Worm (Caenorhabditis elegans): Measurements from ENCODE around the gene Y73C8C.4.

Gene Y73C8C.4

ce11 chrV:3088768-3089167 is 13.2 kb downstream of the Y73C8C.4 start, which contains the start of gene acs-21:
TSS of gene acs-21 (plus strand) at chrV:3089068.
- TF ChIP-seq ceh-13 (GFP tag; optimal IDR thresholded peaks at IDR 0.05) (no peak), sea-1 (GFP tag; conservative IDR thresholded peaks at IDR 0.05) (no peak), B0310.2 (tag; optimal IDR thresholded peaks at IDR 0.05) (no peak), scrt-1 (GFP tag; IDR thresholded peaks at IDR 0.05) (no peak)

ce11 chrV:3086260-3086659 is 15.7 kb downstream of the Y73C8C.4 start, which contains the start of gene srt-8:
TSS of gene srt-8 (plus strand) at chrV:3086560.
- TF ChIP-seq F13C5.2 (tag; optimal IDR thresholded peaks at IDR 0.05) (no peak), scrt-1 (GFP tag; IDR thresholded peaks at IDR 0.05) (no peak), hmg-4 (GFP tag; optimal IDR thresholded peaks at IDR 0.05) (no peak), hmbx-1 (tag; optimal IDR thresholded peaks at IDR 0.05) (no peak), B0310.2 (tag; optimal IDR thresholded peaks at IDR 0.05) (no peak), ceh-13 (GFP tag; optimal IDR thresholded peaks at IDR 0.05) (no peak), tra-4 (tag; optimal IDR thresholded peaks at IDR 0.05) (no peak), flt-1 (GFP tag; IDR thresholded peaks at IDR 0.05) (no peak), hnd-1 (tag; optimal IDR thresholded peaks at IDR 0.05) (no peak), ceh-36 (tag; optimal IDR thresholded peaks at IDR 0.05) (no peak), sea-1 (GFP tag; conservative IDR thresholded peaks at IDR 0.05) (no peak), tbx-11 (GFP tag; IDR thresholded peaks at IDR 0.05) (no peak), tbx-37 (GFP tag; conservative IDR thresholded peaks at IDR 0.05) (no peak), ets-7 (tag; optimal IDR thresholded peaks at IDR 0.05) (no peak), aly-1 (tag; optimal IDR thresholded peaks at IDR 0.05) (no peak), pes-1 (GFP tag; IDR thresholded peaks at IDR 0.05) (no peak), ama-1 (optimal IDR thresholded peaks at IDR 0.05) (no peak)

- TF ChIP-seq sea-1 (GFP tag; conservative IDR thresholded peaks at IDR 0.05) (no peak), F13C5.2 (tag; optimal IDR thresholded peaks at IDR 0.05) (no peak), tra-4 (tag; optimal IDR thresholded peaks at IDR 0.05) (no peak), ceh-36 (tag; optimal IDR thresholded peaks at IDR 0.05) (no peak), ets-7 (tag; optimal IDR thresholded peaks at IDR 0.05) (no peak), B0310.2 (tag; optimal IDR thresholded peaks at IDR 0.05) (no peak), flt-1 (GFP tag; IDR thresholded peaks at IDR 0.05) (no peak), scrt-1 (GFP tag; IDR thresholded peaks at IDR 0.05) (no peak), ama-1 (optimal IDR thresholded peaks at IDR 0.05) (no peak), aly-1 (tag; optimal IDR thresholded peaks at IDR 0.05) (no peak), tbx-11 (GFP tag; IDR thresholded peaks at IDR 0.05) (no peak), ceh-13 (GFP tag; optimal IDR thresholded peaks at IDR 0.05) (no peak), hmg-4 (GFP tag; optimal IDR thresholded peaks at IDR 0.05) (no peak), hmbx-1 (tag; optimal IDR thresholded peaks at IDR 0.05) (no peak), hnd-1 (tag; optimal IDR thresholded peaks at IDR 0.05) (no peak)
These were observed 20.5 kb downstream of the Y73C8C.4 start, which contains the start of gene srt-7 for ce11 chrV:3081471-3081870. TSS of gene srt-7 (plus strand) at chrV:3081771.

ce11 chrV:3080792-3081191 is 21.2 kb downstream of the Y73C8C.4 start, which contains the start of gene srt-5:
TSS of gene srt-5 (minus strand) at chrV:3080892.
- TF ChIP-seq B0310.2 (tag; optimal IDR thresholded peaks at IDR 0.05) (no peak), tra-4 (tag; optimal IDR thresholded peaks at IDR 0.05) (no peak), tbx-37 (GFP tag; conservative IDR thresholded peaks at IDR 0.05) (no peak), ama-1 (optimal IDR thresholded peaks at IDR 0.05) (no peak), sea-1 (GFP tag; conservative IDR thresholded peaks at IDR 0.05) (no peak), flt-1 (GFP tag; IDR thresholded peaks at IDR 0.05) (no peak), hnd-1 (tag; optimal IDR thresholded peaks at IDR 0.05) (no peak), F13C5.2 (tag; optimal IDR thresholded peaks at IDR 0.05) (no peak), pes-1 (GFP tag; IDR thresholded peaks at IDR 0.05) (no peak), ets-7 (tag; optimal IDR thresholded peaks at IDR 0.05) (no peak), hmg-4 (GFP tag; optimal IDR thresholded peaks at IDR 0.05) (no peak), scrt-1 (GFP tag; IDR thresholded peaks at IDR 0.05) (no peak), hmbx-1 (tag; optimal IDR thresholded peaks at IDR 0.05) (no peak), aly-1 (tag; optimal IDR thresholded peaks at IDR 0.05) (no peak), tbx-11 (GFP tag; IDR thresholded peaks at IDR 0.05) (no peak)

- TF ChIP-seq scrt-1 (GFP tag; IDR thresholded peaks at IDR 0.05) (no peak), sea-1 (GFP tag; conservative IDR thresholded peaks at IDR 0.05) (no peak), ama-1 (optimal IDR thresholded peaks at IDR 0.05) (no peak), hmg-4 (GFP tag; optimal IDR thresholded peaks at IDR 0.05) (no peak), aly-1 (tag; optimal IDR thresholded peaks at IDR 0.05) (no peak), ceh-36 (tag; optimal IDR thresholded peaks at IDR 0.05) (no peak), tbx-37 (GFP tag; conservative IDR thresholded peaks at IDR 0.05) (no peak), hmbx-1 (tag; optimal IDR thresholded peaks at IDR 0.05) (no peak), hnd-1 (tag; optimal IDR thresholded peaks at IDR 0.05) (no peak), ets-7 (tag; optimal IDR thresholded peaks at IDR 0.05) (no peak), B0310.2 (tag; optimal IDR thresholded peaks at IDR 0.05) (no peak), tbx-11 (GFP tag; IDR thresholded peaks at IDR 0.05) (no peak), F13C5.2 (tag; optimal IDR thresholded peaks at IDR 0.05) (no peak), pes-1 (GFP tag; IDR thresholded peaks at IDR 0.05) (no peak)
These were observed 30.4 kb downstream of the Y73C8C.4 start, which contains the start of gene C50H11.13 for ce11 chrV:3071548-3071947. TSS of gene C50H11.13 (minus strand) at chrV:3071648.

- TF ChIP-seq hmg-4 (GFP tag; optimal IDR thresholded peaks at IDR 0.05) (no peak), tra-4 (tag; optimal IDR thresholded peaks at IDR 0.05) (no peak), ets-7 (tag; optimal IDR thresholded peaks at IDR 0.05) (no peak), tbx-11 (GFP tag; IDR thresholded peaks at IDR 0.05) (no peak), flt-1 (GFP tag; IDR thresholded peaks at IDR 0.05) (no peak), pes-1 (GFP tag; IDR thresholded peaks at IDR 0.05) (no peak), scrt-1 (GFP tag; IDR thresholded peaks at IDR 0.05) (no peak), ama-1 (optimal IDR thresholded peaks at IDR 0.05) (no peak), hnd-1 (tag; optimal IDR thresholded peaks at IDR 0.05) (no peak), hmbx-1 (tag; optimal IDR thresholded peaks at IDR 0.05) (no peak), F13C5.2 (tag; optimal IDR thresholded peaks at IDR 0.05) (no peak), ceh-36 (tag; optimal IDR thresholded peaks at IDR 0.05) (no peak), ceh-13 (GFP tag; optimal IDR thresholded peaks at IDR 0.05) (no peak), aly-1 (tag; optimal IDR thresholded peaks at IDR 0.05) (no peak), tbx-37 (GFP tag; conservative IDR thresholded peaks at IDR 0.05) (no peak), B0310.2 (tag; optimal IDR thresholded peaks at IDR 0.05) (no peak)
These were observed 32.8 kb downstream of the Y73C8C.4 start, which contains the start of gene str-40 for ce11 chrV:3069101-3069500. TSS of gene str-40 (minus strand) at chrV:3069201.

- no peak for TF ChIP-seq ets-7 (tag; optimal IDR thresholded peaks at IDR 0.05)
- TF ChIP-seq tra-4 (tag; optimal IDR thresholded peaks at IDR 0.05), result no peak
- TF ChIP-seq tbx-37 (GFP tag; conservative IDR thresholded peaks at IDR 0.05), result no peak
- TF ChIP-seq hnd-1 (tag; optimal IDR thresholded peaks at IDR 0.05), result no peak
- TF ChIP-seq B0310.2 (tag; optimal IDR thresholded peaks at IDR 0.05), result no peak
- no peak for TF ChIP-seq tbx-11 (GFP tag; IDR thresholded peaks at IDR 0.05)
- no peak for TF ChIP-seq ceh-13 (GFP tag; optimal IDR thresholded peaks at IDR 0.05)
- TF ChIP-seq hmbx-1 (tag; optimal IDR thresholded peaks at IDR 0.05), result no peak
- TF ChIP-seq ceh-36 (tag; optimal IDR thresholded peaks at IDR 0.05), result no peak
- TF ChIP-seq sea-1 (GFP tag; conservative IDR thresholded peaks at IDR 0.05), result no peak
- no peak for TF ChIP-seq hmg-4 (GFP tag; optimal IDR thresholded peaks at IDR 0.05)
- no peak for TF ChIP-seq ama-1 (optimal IDR thresholded peaks at IDR 0.05)
- TF ChIP-seq flt-1 (GFP tag; IDR thresholded peaks at IDR 0.05), result no peak
- TF ChIP-seq pes-1 (GFP tag; IDR thresholded peaks at IDR 0.05), result no peak
- TF ChIP-seq F13C5.2 (tag; optimal IDR thresholded peaks at IDR 0.05), result no peak
- no peak for TF ChIP-seq aly-1 (tag; optimal IDR thresholded peaks at IDR 0.05)
- TF ChIP-seq scrt-1 (GFP tag; IDR thresholded peaks at IDR 0.05), result no peak
These were observed 36.0 kb downstream of the Y73C8C.4 start, which contains the start of gene srh-185 for ce11 chrV:3065928-3066327. TSS of gene srh-185 (plus strand) at chrV:3066228.

All from whole organism, early embryonic.